Worm (Caenorhabditis elegans) whole organism, early embryonic: ENCODE measurements around the gene nhr-98.

Experiments used
- B0310.2 ChIP-seq: sonication (generic microtip); optimal IDR thresholded peaks from 2 replicates; lab custom pipeline; 2016; ENCODE audit warnings: mild to moderate bottlenecking, missing genetic modification characterization, missing compliant biosample characterization
- F13C5.2 ChIP-seq: sonication (generic microtip); optimal IDR thresholded peaks from 2 replicates; lab custom pipeline; 2017; ENCODE audit warnings: mild to moderate bottlenecking, missing genetic modification characterization, inconsistent platforms, missing compliant biosample characterization
- aly-1 ChIP-seq: sonication (generic microtip); optimal IDR thresholded peaks from 2 replicates; lab custom pipeline; 2016; ENCODE audit warnings: missing genetic modification characterization, missing compliant biosample characterization
- ama-1 ChIP-seq: fragments of 150-350 bp; optimal IDR thresholded peaks from 2 replicates; lab custom pipeline; 2014
- ceh-13 ChIP-seq: fragments of 200-800 bp; sonication (Bioruptor generic); optimal IDR thresholded peaks from 2 replicates; lab custom pipeline; 2018; ENCODE audit warnings: mild to moderate bottlenecking, missing genetic modification characterization, missing compliant biosample characterization
- ceh-36 ChIP-seq: sonication (generic microtip); optimal IDR thresholded peaks from 2 replicates; lab custom pipeline; 2016; ENCODE audit warnings: missing genetic modification characterization, inconsistent platforms, missing compliant biosample characterization
- ets-7 ChIP-seq: sonication (generic microtip); optimal IDR thresholded peaks from 2 replicates; lab custom pipeline; 2016; ENCODE audit warnings: missing genotype, missing genetic modification characterization, missing compliant biosample characterization
- flt-1 ChIP-seq: fragments of 200-800 bp; sonication (Bioruptor generic); IDR thresholded peaks from 2 replicates; pipeline ENCODE4 v1.3.6; 2022; ENCODE audit warnings: missing genetic modification characterization, missing compliant biosample characterization
- hmbx-1 ChIP-seq: sonication (generic microtip); optimal IDR thresholded peaks from 2 replicates; lab custom pipeline; 2016; ENCODE audit warnings: mild to moderate bottlenecking, missing genetic modification characterization, missing compliant biosample characterization
- hmg-4 ChIP-seq: fragments of 200-800 bp; sonication (Bioruptor generic); optimal IDR thresholded peaks from 2 replicates; lab custom pipeline; 2018; ENCODE audit warnings: mild to moderate bottlenecking, missing genetic modification characterization, missing compliant biosample characterization
- hnd-1 ChIP-seq: sonication (generic microtip); optimal IDR thresholded peaks from 2 replicates; lab custom pipeline; 2016; ENCODE audit warnings: missing genetic modification characterization, missing compliant biosample characterization
- pes-1 ChIP-seq: fragments of 200-800 bp; sonication (Bioruptor generic); IDR thresholded peaks from 2 replicates; pipeline ENCODE4 v1.3.6; 2022; ENCODE audit warnings: missing genetic modification reagents, missing genetic modification characterization, missing compliant biosample characterization
- scrt-1 ChIP-seq: fragments of 200-800 bp; sonication (Bioruptor generic); IDR thresholded peaks from 2 replicates; pipeline ENCODE4 v1.3.6; 2022; ENCODE audit warnings: missing genetic modification characterization, missing compliant biosample characterization
- sea-1 ChIP-seq: fragments of 200-800 bp; sonication (Bioruptor generic); conservative IDR thresholded peaks from 2 replicates; pipeline ENCODE4 v1.3.6; 2022; ENCODE audit warnings: missing genetic modification characterization, missing compliant biosample characterization
- tbx-11 ChIP-seq: fragments of 200-800 bp; sonication (Bioruptor generic); IDR thresholded peaks from 2 replicates; pipeline ENCODE4 v1.3.6; 2022; ENCODE audit warnings: missing genetic modification characterization, missing compliant biosample characterization
- tbx-37 ChIP-seq: fragments of 200-800 bp; sonication (Bioruptor generic); conservative IDR thresholded peaks from 2 replicates; pipeline ENCODE4 v1.3.6; 2022; ENCODE audit warnings: missing genetic modification reagents, missing genetic modification characterization, missing compliant biosample characterization
- tra-4 ChIP-seq: sonication (generic microtip); optimal IDR thresholded peaks from 2 replicates; lab custom pipeline; 2017; ENCODE audit warnings: missing genetic modification characterization, missing compliant biosample characterization

The nhr-98 gene

DNA sequence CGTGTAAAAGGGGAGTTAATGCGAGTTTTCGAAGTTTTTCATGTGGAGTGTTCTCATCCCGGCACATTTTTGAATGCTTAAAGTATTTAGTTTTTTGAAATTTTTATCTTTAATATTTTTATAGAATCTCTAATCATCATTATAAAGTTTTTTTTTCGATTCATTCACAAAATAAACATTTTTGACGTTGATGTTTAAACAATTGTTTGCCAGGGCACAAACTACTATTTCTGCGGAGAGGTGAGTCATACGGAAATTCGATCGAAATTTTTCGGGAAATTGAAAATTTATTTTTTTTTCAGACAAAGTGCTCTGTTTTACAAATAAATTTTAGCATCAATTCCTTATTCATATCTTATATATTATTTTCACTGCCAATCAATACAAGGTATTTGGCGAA is at the start of gene nhr-98:
TSS of gene nhr-98 (plus strand) at position 301 of the 400 bp plus-strand sequence.
- TF ChIP-seq sea-1 (GFP tag; lab: Robert Waterston, UW) (no peak), hmg-4 (GFP tag; lab: Kevin White, UChicago) (no peak), tbx-37 (GFP tag; lab: Robert Waterston, UW) (no peak), tra-4 (tag; lab: Kevin White, UChicago) (no peak), F13C5.2 (tag; lab: Kevin White, UChicago) (no peak), ceh-13 (GFP tag; lab: Kevin White, UChicago) (no peak), aly-1 (tag; lab: Kevin White, UChicago) (no peak), tbx-11 (GFP tag; lab: Robert Waterston, UW) (no peak), ets-7 (tag; lab: Kevin White, UChicago) (no peak), hnd-1 (tag; lab: Kevin White, UChicago) (no peak), hmbx-1 (no peak), scrt-1 (no peak), ama-1 (lab: Kevin White, UChicago) (no peak), flt-1 (GFP tag; lab: Robert Waterston, UW) (no peak), ceh-36 (no peak), B0310.2 (no peak)

DNA sequence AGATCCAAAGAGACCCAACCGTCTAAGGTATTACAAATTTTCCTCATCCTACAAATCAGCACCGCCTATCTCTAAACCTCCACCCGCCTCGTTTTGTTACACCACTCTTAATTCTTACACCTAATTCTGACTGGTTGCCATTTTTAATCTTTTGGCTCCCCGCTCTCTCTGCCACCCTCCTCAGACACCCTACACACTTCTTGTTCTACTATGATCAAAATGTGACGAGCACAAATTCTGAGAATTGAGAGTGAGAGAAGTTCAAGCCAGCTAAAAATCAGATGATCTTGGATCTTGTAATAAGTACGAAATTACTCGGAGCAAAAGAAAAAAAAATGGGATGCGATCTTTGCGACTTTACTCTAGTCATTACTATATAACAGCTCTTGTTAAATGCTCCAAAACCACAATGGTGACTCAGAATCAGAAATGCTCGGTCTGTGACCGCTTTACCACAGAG is 49.4 kb upstream of the nhr-98 start, which contains the start of gene nhr-252:
TSS of gene nhr-252 (plus strand) at position 410 of the 460 bp plus-strand sequence.
- TF ChIP-seq pes-1 (GFP tag; lab: Robert Waterston, UW) (no peak), scrt-1 (no peak), tbx-11 (GFP tag; lab: Robert Waterston, UW) (no peak), hnd-1 (tag; lab: Kevin White, UChicago) (no peak), ceh-36 (no peak), ets-7 (tag; lab: Kevin White, UChicago) (no peak), sea-1 (GFP tag; lab: Robert Waterston, UW) (no peak), ama-1 (lab: Kevin White, UChicago) (no peak), aly-1 (tag; lab: Kevin White, UChicago) (no peak), tra-4 (tag; lab: Kevin White, UChicago) (no peak), ceh-13 (GFP tag; lab: Kevin White, UChicago) (no peak), hmg-4 (GFP tag; lab: Kevin White, UChicago) (no peak), F13C5.2 (tag; lab: Kevin White, UChicago) (no peak), tbx-37 (GFP tag; lab: Robert Waterston, UW) (no peak), hmbx-1 (no peak)

DNA sequence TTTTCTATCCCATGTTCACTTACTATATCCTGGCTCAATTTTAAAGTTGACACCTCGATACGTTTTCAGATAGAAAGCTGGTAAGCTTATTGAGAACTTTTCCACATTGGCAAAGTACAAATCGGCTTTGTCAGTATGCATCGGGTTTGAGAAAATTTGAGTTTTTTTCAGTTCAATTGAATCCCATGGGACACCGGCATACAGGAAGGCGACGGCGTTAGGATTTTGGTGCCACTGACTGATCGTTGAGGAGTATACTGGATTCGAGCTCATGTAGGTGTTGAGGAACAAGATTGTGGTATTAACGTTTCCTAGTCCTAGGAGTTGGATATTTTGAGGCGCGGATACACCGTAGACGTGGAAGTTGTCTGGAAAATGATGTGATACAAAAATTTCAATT is 40.8 kb upstream of the nhr-98 start:
- TF ChIP-seq hmbx-1 (no peak), ceh-13 (GFP tag; lab: Kevin White, UChicago) (no peak), tra-4 (tag; lab: Kevin White, UChicago) (no peak), scrt-1 (no peak), ets-7 (tag; lab: Kevin White, UChicago) (no peak), hmg-4 (GFP tag; lab: Kevin White, UChicago) (no peak), ama-1 (lab: Kevin White, UChicago) (no peak), aly-1 (tag; lab: Kevin White, UChicago) (no peak), pes-1 (GFP tag; lab: Robert Waterston, UW) (no peak), tbx-11 (GFP tag; lab: Robert Waterston, UW) (no peak), flt-1 (GFP tag; lab: Robert Waterston, UW) (no peak), F13C5.2 (tag; lab: Kevin White, UChicago) (no peak), tbx-37 (GFP tag; lab: Robert Waterston, UW) (no peak)

ce11 chrV:414630-415029 is 39.0 kb upstream of the nhr-98 start, which contains the start of gene dod-19:
Gene dod-19 (minus strand): TSS chrV:414759.
- TF ChIP-seq aly-1 (tag; lab: Kevin White, UChicago) (no peak), hmbx-1 (no peak)

DNA sequence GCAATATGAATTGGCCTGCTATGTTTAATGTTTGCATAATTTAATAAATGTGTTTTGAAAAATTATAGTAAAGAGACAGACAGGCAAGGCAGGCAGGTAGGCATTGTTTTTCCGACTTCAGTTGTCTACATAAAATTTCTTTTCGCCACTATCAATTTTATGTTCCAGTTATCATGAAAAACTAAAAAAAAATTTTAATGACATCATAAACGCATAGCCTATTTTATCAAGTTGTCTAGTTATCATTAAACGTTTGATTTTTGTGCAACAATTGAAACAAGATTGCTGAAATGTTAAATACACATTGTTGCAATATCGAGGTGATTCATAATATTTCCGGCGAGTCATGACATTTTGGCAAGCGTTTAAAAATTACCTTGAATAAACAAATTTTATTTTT is 38.6 kb upstream of the nhr-98 start:
- no peak for TF ChIP-seq tra-4 (tag; lab: Kevin White, UChicago)
- no peak for TF ChIP-seq tbx-11 (GFP tag; lab: Robert Waterston, UW)
- no peak for TF ChIP-seq B0310.2
- no peak for TF ChIP-seq F13C5.2 (tag; lab: Kevin White, UChicago)
- TF ChIP-seq ets-7 (tag; lab: Kevin White, UChicago), result no peak
- TF ChIP-seq ceh-13 (GFP tag; lab: Kevin White, UChicago), result no peak
- no peak for TF ChIP-seq ama-1 (lab: Kevin White, UChicago)
- no peak for TF ChIP-seq hnd-1 (tag; lab: Kevin White, UChicago)
- no peak for TF ChIP-seq hmbx-1
- TF ChIP-seq pes-1 (GFP tag; lab: Robert Waterston, UW), result no peak
- TF ChIP-seq hmg-4 (GFP tag; lab: Kevin White, UChicago), result no peak
- TF ChIP-seq sea-1 (GFP tag; lab: Robert Waterston, UW), result no peak
- TF ChIP-seq ceh-36, result no peak
- no peak for TF ChIP-seq aly-1 (tag; lab: Kevin White, UChicago)
- no peak for TF ChIP-seq tbx-37 (GFP tag; lab: Robert Waterston, UW)
- TF ChIP-seq flt-1 (GFP tag; lab: Robert Waterston, UW), result no peak
- no peak for TF ChIP-seq scrt-1

DNA sequence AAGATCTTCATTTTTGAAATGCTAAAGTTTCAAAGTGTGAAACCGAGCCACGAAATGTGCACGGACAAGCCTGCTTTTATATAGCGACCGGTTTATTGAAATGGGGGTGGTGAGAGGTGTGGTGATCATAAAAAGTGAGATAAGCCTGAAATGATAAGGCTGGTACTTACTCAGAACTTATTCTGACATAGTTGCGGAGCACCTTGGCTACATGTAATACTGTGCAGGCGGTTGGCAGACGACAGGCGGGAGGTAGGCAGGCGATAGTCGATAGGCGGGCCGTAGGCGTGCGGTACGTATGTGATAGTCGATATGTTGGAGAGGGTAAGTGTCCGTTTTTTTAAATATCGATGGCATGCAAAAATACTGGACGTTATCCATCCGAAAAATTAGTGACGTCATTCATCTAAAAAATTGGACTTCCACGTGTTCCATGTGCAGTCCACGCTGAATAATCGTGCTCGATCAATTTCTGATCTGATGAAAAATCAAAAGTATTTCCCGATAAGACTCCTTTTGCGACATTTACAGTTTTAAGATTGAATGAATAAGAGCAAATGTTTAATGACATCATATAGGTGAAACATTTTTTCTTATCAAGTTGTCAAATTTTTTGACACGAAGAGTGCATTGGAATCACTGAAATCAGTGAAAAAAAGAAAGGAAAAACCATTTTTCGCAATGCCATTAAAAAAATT is 35.9 kb upstream of the nhr-98 start, which contains the start of gene irg-8:
TSS of gene irg-8 (minus strand) at position 51 of the 698 bp plus-strand sequence.
- TF ChIP-seq pes-1 (GFP tag; lab: Robert Waterston, UW), result no peak

DNA sequence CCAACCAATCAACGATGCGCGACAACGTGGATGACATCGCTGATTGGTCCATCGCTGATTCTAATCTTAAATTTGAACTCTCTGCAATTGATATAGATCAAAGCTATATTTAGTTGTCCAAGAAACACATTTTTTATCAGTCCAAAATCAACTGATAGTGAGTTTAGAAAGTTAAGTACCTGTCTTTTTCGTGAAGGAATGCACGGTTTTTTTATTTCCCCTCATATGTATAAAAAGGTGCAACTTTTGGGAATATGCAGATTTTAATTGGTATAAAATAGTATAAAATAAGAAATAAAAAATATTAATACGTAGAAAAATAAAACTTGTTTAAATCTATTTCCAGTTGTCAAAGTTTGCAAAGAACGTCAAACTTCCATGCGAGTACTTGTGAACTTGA is 35.2 kb upstream of the nhr-98 start, which contains the start of gene Y39D8A.1:
TSS of gene Y39D8A.1 (plus strand) at position 301 of the 400 bp plus-strand sequence.
- no peak for TF ChIP-seq F13C5.2 (tag; lab: Kevin White, UChicago)
- no peak for TF ChIP-seq B0310.2
- no peak for TF ChIP-seq tra-4 (tag; lab: Kevin White, UChicago)
- no peak for TF ChIP-seq aly-1 (tag; lab: Kevin White, UChicago)
- TF ChIP-seq ama-1 (lab: Kevin White, UChicago), result no peak
